Fruit fly (Drosophila melanogaster) whole organism, embryonic: ENCODE data around the gene iav.
A peak's percentile ranks its signal among the peaks of the same experiment; 100 is the strongest.

Source experiments
- ATbp ChIP-seq: fragments of 200-800 bp; sonication (Bioruptor generic); optimal IDR thresholded peaks from 2 replicates; lab custom pipeline; 2017; ENCODE audit warnings: missing biosample characterization, mild to moderate bottlenecking, missing genetic modification characterization, missing genetic modification reagents
- Abd-B ChIP-seq: fragments of 200-800 bp; sonication (Bioruptor generic); optimal IDR thresholded peaks from 2 replicates; lab custom pipeline; 2018; ENCODE audit warnings: missing biosample characterization, mild to moderate bottlenecking, missing genetic modification characterization, moderate library complexity
- Adf1 ChIP-seq: fragments of 200-800 bp; sonication (Bioruptor generic); IDR thresholded peaks from 2 replicates; pipeline ENCODE4 v1.3.6; 2022; ENCODE audit warnings: missing biosample characterization, missing genetic modification characterization
- CG10209 ChIP-seq: fragments of 200-800 bp; sonication (Bioruptor generic); optimal IDR thresholded peaks from 3 replicates; lab custom pipeline; 2017; ENCODE audit warnings: missing biosample characterization, mild to moderate bottlenecking, missing genetic modification characterization, missing genetic modification reagents
- CG12659 ChIP-seq: fragments of 200-800 bp; sonication (Bioruptor generic); optimal IDR thresholded peaks from 3 replicates; lab custom pipeline; 2017; ENCODE audit warnings: mild to moderate bottlenecking, missing biosample characterization, missing genetic modification reagents, missing genetic modification characterization
- CG12769 ChIP-seq: fragments of 200-800 bp; sonication (Bioruptor generic); optimal IDR thresholded peaks from 2 replicates; lab custom pipeline; 2019; ENCODE audit warnings: missing biosample characterization, mild to moderate bottlenecking, missing genetic modification characterization, moderate library complexity
- CG14050 ChIP-seq: fragments of 200-800 bp; sonication (Bioruptor generic); IDR thresholded peaks from 3 replicates; pipeline ENCODE4 v1.3.6; 2022; ENCODE audit warnings: missing biosample characterization, missing genetic modification characterization
- CG16863 ChIP-seq: fragments of 200-800 bp; sonication (Bioruptor generic); optimal IDR thresholded peaks from 3 replicates; lab custom pipeline; 2016; ENCODE audit warnings: missing biosample characterization, missing genetic modification characterization
- CG17385 ChIP-seq: fragments of 200-800 bp; sonication (Bioruptor generic); optimal IDR thresholded peaks from 3 replicates; lab custom pipeline; 2018; ENCODE audit warnings: missing biosample characterization, mild to moderate bottlenecking, missing genetic modification characterization
- CG18764 ChIP-seq: fragments of 200-800 bp; sonication (Bioruptor generic); optimal IDR thresholded peaks from 3 replicates; lab custom pipeline; 2016; ENCODE audit warnings: missing biosample characterization, missing genetic modification characterization
- CG2889 ChIP-seq: fragments of 200-800 bp; sonication (Bioruptor generic); IDR thresholded peaks from 3 replicates; pipeline ENCODE4 v1.3.6; 2022; ENCODE audit warnings: missing biosample characterization, missing genetic modification characterization
- CG32767 ChIP-seq: fragments of 200-800 bp; sonication (Bioruptor generic); IDR thresholded peaks from 2 replicates; pipeline ENCODE4 v1.3.6; 2022; ENCODE audit warnings: missing biosample characterization, missing genetic modification characterization
- CG6813 ChIP-seq: fragments of 200-800 bp; sonication (Bioruptor generic); optimal IDR thresholded peaks from 2 replicates; lab custom pipeline; 2017; ENCODE audit warnings: missing biosample characterization, missing genetic modification characterization, mild to moderate bottlenecking, moderate library complexity, missing genetic modification reagents
- CG7271 ChIP-seq: fragments of 200-800 bp; sonication (Bioruptor generic); optimal IDR thresholded peaks from 2 replicates; lab custom pipeline; 2018; ENCODE audit warnings: missing biosample characterization, mild to moderate bottlenecking, missing genetic modification characterization, moderate library complexity
- CG8478 ChIP-seq: fragments of >200 bp; optimal IDR thresholded peaks from 2 replicates; lab custom pipeline; 2018
- Camta ChIP-seq: fragments of 200-800 bp; sonication (Bioruptor generic); optimal IDR thresholded peaks from 2 replicates; lab custom pipeline; 2016; ENCODE audit warnings: missing biosample characterization, missing genetic modification characterization
- D19B ChIP-seq: fragments of 200-800 bp; sonication (Bioruptor generic); optimal IDR thresholded peaks from 2 replicates; lab custom pipeline; 2017; ENCODE audit warnings: missing biosample characterization, mild to moderate bottlenecking, missing genetic modification characterization
- Dip2 ChIP-seq: fragments of 200-800 bp; sonication (Bioruptor generic); IDR thresholded peaks from 2 replicates; pipeline ENCODE4 v1.3.6; 2022; ENCODE audit warnings: missing biosample characterization, missing genetic modification characterization
- ERR ChIP-seq: fragments of 200-800 bp; sonication (Bioruptor generic); optimal IDR thresholded peaks from 2 replicates; lab custom pipeline; 2016; ENCODE audit warnings: missing biosample characterization, missing genetic modification characterization
- Lhr ChIP-seq: fragments of 200-800 bp; sonication (Bioruptor generic); optimal IDR thresholded peaks from 3 replicates; lab custom pipeline; 2017; ENCODE audit warnings: mild to moderate bottlenecking, missing biosample characterization, missing genetic modification reagents, missing genetic modification characterization
- Lpt ChIP-seq: fragments of >200 bp; optimal IDR thresholded peaks from 2 replicates; lab custom pipeline; 2018; ENCODE audit warnings: missing biosample characterization, missing genetic modification characterization
- MBD-R2 ChIP-seq: fragments of 200-800 bp; sonication (Bioruptor generic); IDR thresholded peaks from 2 replicates; pipeline ENCODE4 v1.3.6; 2022; ENCODE audit warnings: missing biosample characterization, missing genetic modification characterization
- MESR4 ChIP-seq: fragments of 200-800 bp; sonication (Bioruptor generic); optimal IDR thresholded peaks from 2 replicates; lab custom pipeline; 2018; ENCODE audit warnings: missing biosample characterization, mild to moderate bottlenecking, missing genetic modification characterization, moderate library complexity
- Max ChIP-seq: fragments of 200-800 bp; sonication (Bioruptor generic); optimal IDR thresholded peaks from 2 replicates; lab custom pipeline; 2016; ENCODE audit warnings: missing biosample characterization, mild to moderate bottlenecking, missing genetic modification characterization
- Meics ChIP-seq: fragments of 200-800 bp; sonication (Bioruptor generic); optimal IDR thresholded peaks from 2 replicates; lab custom pipeline; 2017; ENCODE audit warnings: missing biosample characterization, mild to moderate bottlenecking, missing genetic modification characterization
- Mrtf ChIP-seq: fragments of 200-800 bp; sonication (Bioruptor generic); IDR thresholded peaks from 3 replicates; pipeline ENCODE4 v1.3.6; 2022; ENCODE audit warnings: missing biosample characterization, missing genetic modification characterization
- NC2β ChIP-seq: fragments of 200-800 bp; sonication (Bioruptor generic); optimal IDR thresholded peaks from 2 replicates; lab custom pipeline; 2016; ENCODE audit warnings: missing biosample characterization, missing genetic modification characterization
- NK7.1 ChIP-seq: fragments of 200-800 bp; sonication (Bioruptor generic); optimal IDR thresholded peaks from 3 replicates; lab custom pipeline; 2016; ENCODE audit warnings: missing biosample characterization, missing genetic modification characterization
- Oaz ChIP-seq: fragments of 200-800 bp; sonication (Bioruptor generic); IDR thresholded peaks from 2 replicates; pipeline ENCODE4 v1.3.6; 2022; ENCODE audit warnings: missing biosample characterization, missing genetic modification characterization
- Rx ChIP-seq: fragments of 200-800 bp; sonication (Bioruptor generic); IDR thresholded peaks from 2 replicates; pipeline ENCODE4 v1.3.6; 2022; ENCODE audit warnings: missing biosample characterization, missing genetic modification characterization
- Side ChIP-seq: fragments of 200-800 bp; sonication (Bioruptor generic); optimal IDR thresholded peaks from 2 replicates; lab custom pipeline; 2016; ENCODE audit warnings: missing biosample characterization, missing genetic modification characterization
- TFAM ChIP-seq: fragments of 200-800 bp; sonication (Bioruptor generic); optimal IDR thresholded peaks from 2 replicates; lab custom pipeline; 2017; ENCODE audit warnings: missing biosample characterization, missing genetic modification characterization, inconsistent platforms
- YL-1 ChIP-seq: fragments of 200-800 bp; sonication (Bioruptor generic); optimal IDR thresholded peaks from 3 replicates; lab custom pipeline; 2017; ENCODE audit warnings: missing biosample characterization, mild to moderate bottlenecking, missing genetic modification characterization
- amos ChIP-seq: fragments of 200-800 bp; sonication (Bioruptor generic); IDR thresholded peaks from 2 replicates; pipeline ENCODE4 v1.3.6; 2022; ENCODE audit warnings: missing biosample characterization, missing genetic modification characterization; ENCODE audit not compliant: partially characterized antibody
- da ChIP-seq: fragments of 200-800 bp; sonication (Bioruptor generic); optimal IDR thresholded peaks from 2 replicates; lab custom pipeline; 2016; ENCODE audit warnings: missing biosample characterization, missing genetic modification characterization
- dati ChIP-seq: fragments of 200-800 bp; sonication (Bioruptor generic); IDR thresholded peaks from 2 replicates; pipeline ENCODE4 v1.3.6; 2022; ENCODE audit warnings: missing biosample characterization, missing genetic modification characterization
- disco-r ChIP-seq: fragments of 200-800 bp; sonication (Bioruptor generic); optimal IDR thresholded peaks from 2 replicates; lab custom pipeline; 2016; ENCODE audit warnings: missing biosample characterization, missing genetic modification characterization
- ems ChIP-seq: fragments of 200-800 bp; sonication (Bioruptor generic); optimal IDR thresholded peaks from 3 replicates; lab custom pipeline; 2016; ENCODE audit warnings: missing biosample characterization, missing genetic modification characterization
- exex ChIP-seq: fragments of 200-800 bp; sonication (Bioruptor generic); optimal IDR thresholded peaks from 4 replicates; lab custom pipeline; 2018; ENCODE audit warnings: missing biosample characterization, mild to moderate bottlenecking, missing genetic modification characterization, moderate library complexity
- fd3F ChIP-seq: fragments of 200-800 bp; sonication (Bioruptor generic); optimal IDR thresholded peaks from 2 replicates; lab custom pipeline; 2018; ENCODE audit warnings: missing biosample characterization, mild to moderate bottlenecking, missing genetic modification characterization, moderate library complexity
- gsb-n ChIP-seq: fragments of 200-800 bp; sonication (Bioruptor generic); optimal IDR thresholded peaks from 3 replicates; lab custom pipeline; 2018; ENCODE audit warnings: missing biosample characterization, mild to moderate bottlenecking, missing genetic modification characterization
- hb ChIP-seq: fragments of 200-800 bp; sonication (Bioruptor generic); IDR thresholded peaks from 3 replicates; pipeline ENCODE4 v1.3.6; 2022; ENCODE audit warnings: missing biosample characterization, missing genetic modification characterization; ENCODE audit not compliant: partially characterized antibody
- jumu ChIP-seq: fragments of 200-800 bp; sonication (Bioruptor generic); optimal IDR thresholded peaks from 3 replicates; lab custom pipeline; 2016; ENCODE audit warnings: missing biosample characterization, missing genetic modification characterization
- onecut ChIP-seq: fragments of 200-800 bp; sonication (Bioruptor generic); IDR thresholded peaks from 2 replicates; pipeline ENCODE4 v1.3.6; 2022; ENCODE audit warnings: missing biosample characterization, missing genetic modification characterization
- sim ChIP-seq: fragments of 200-800 bp; sonication (Bioruptor generic); IDR thresholded peaks from 2 replicates; pipeline ENCODE4 v1.3.6; 2022; ENCODE audit warnings: missing biosample characterization, missing genetic modification characterization
- sqz ChIP-seq: fragments of 200-800 bp; sonication (Bioruptor generic); optimal IDR thresholded peaks from 3 replicates; lab custom pipeline; 2018; ENCODE audit warnings: missing biosample characterization, mild to moderate bottlenecking, missing genetic modification characterization
- sr ChIP-seq: fragments of 200-800 bp; sonication (Bioruptor generic); IDR thresholded peaks from 3 replicates; pipeline ENCODE4 v1.3.6; 2022; ENCODE audit warnings: missing biosample characterization, missing genetic modification characterization
- tx ChIP-seq: fragments of 200-800 bp; sonication (Bioruptor generic); optimal IDR thresholded peaks from 2 replicates; lab custom pipeline; 2016; ENCODE audit warnings: missing biosample characterization, missing genetic modification characterization
- usp ChIP-seq: fragments of >200 bp; optimal IDR thresholded peaks from 2 replicates; lab custom pipeline; 2017; ENCODE audit warnings: missing biosample characterization, missing genetic modification characterization
- vfl ChIP-seq: fragments of 200-800 bp; sonication (Bioruptor generic); optimal IDR thresholded peaks from 2 replicates; lab custom pipeline; 2016; ENCODE audit warnings: missing biosample characterization, missing genetic modification characterization

Gene iav

DNA sequence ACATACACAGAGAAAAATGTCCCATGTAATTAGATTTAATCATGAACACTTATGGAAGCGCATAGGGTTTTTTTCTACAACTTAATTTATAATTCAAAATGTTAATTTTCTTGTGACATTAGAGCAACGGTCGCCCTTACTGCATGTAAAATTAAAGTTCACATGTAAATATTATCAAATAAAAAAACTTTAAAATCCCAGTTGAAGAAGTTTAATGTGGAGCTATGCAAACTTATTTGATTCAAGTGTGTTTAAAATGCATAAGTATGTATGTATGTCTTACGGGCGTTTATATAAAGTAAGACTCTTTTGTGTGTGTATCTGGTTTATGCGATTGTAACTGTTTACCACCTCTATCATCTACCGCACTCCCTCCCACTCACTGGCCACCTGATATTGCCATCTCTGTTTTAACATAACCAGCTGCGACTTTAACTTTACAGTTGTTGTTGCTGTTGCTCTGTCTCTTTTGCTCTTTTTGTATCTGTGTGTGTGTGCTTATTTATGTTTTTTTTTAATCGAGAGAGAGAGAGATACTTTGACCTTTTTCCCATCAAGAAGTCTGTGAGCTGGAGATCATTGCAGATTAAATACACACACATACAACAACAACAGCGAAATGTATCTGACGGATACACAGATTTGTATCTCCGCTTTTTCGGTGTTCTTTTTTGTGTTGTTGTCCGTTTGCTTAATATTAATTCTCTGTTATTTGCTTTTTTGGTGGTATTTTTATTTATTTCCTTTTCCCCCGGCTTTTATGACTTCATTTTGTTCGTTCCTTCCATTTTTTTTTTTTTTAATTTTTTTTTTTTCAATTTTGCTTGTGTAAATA, 41.8 kb downstream of the iav start (continued):
- TF ChIP-seq CG32767 (GFP tag; lab: Robert Waterston, UW) (peak; percentile 83), CG12659 (GFP tag; lab: Kevin White, UChicago) (peak; percentile 96), MESR4 (GFP tag; lab: Kevin White, UChicago) (peak; percentile 15), CG6813 (GFP tag; lab: Kevin White, UChicago) (peak; percentile 61), CG8478 (lab: Kevin White, UChicago) (no peak), fd3F (peak; percentile 91), Adf1 (no peak), hb (GFP tag; lab: Robert Waterston, UW) (no peak), gsb-n (peak; percentile 88), Meics (peak; percentile 75), onecut (GFP tag; lab: Robert Waterston, UW) (peak; percentile 82), Mrtf (GFP tag; lab: Robert Waterston, UW) (0 out of 3 replicates have a peak, but pooled peaks have one; percentile 39), sim (GFP tag; lab: Robert Waterston, UW) (peak; percentile 18; the same call in 1 of the 2 replicates), CG7271 (no peak), TFAM (GFP tag; lab: Kevin White, UChicago) (no peak), CG17385 (GFP tag; lab: Kevin White, UChicago) (peak; percentile 72), sqz (GFP tag; lab: Kevin White, UChicago) (peak; percentile 93), YL-1 (peak; percentile 74), Abd-B (GFP tag; lab: Kevin White, UChicago) (peak; percentile 95), CG10209 (GFP tag; lab: Kevin White, UChicago) (peak; percentile 75), ATbp (GFP tag; lab: Kevin White, UChicago) (peak; percentile 77), tx (GFP tag; lab: Kevin White, UChicago) (peak; percentile 84), Max (GFP tag; lab: Kevin White, UChicago) (peak; percentile 70), NC2β (GFP tag; lab: Kevin White, UChicago) (peak; percentile 61), exex (tag; lab: Kevin White, UChicago) (peak; percentile 4), disco-r (GFP tag; lab: Kevin White, UChicago) (peak; percentile 66), sr (GFP tag; lab: Robert Waterston, UW) (no peak), Lhr (GFP tag; lab: Kevin White, UChicago) (peak; percentile 81), ems (peak; percentile 44), D19B (GFP tag; lab: Kevin White, UChicago) (peak; percentile 52), Side (GFP tag; lab: Kevin White, UChicago) (peak; percentile 60), vfl (GFP tag; lab: Kevin White, UChicago) (peak; percentile 62), dati (no peak), Camta (GFP tag; lab: Kevin White, UChicago) (peak; percentile 84), CG16863 (GFP tag; lab: Kevin White, UChicago) (peak; percentile 75), Lpt (no peak), CG12769 (tag; lab: Kevin White, UChicago) (no peak), jumu (GFP tag; lab: Kevin White, UChicago) (peak; percentile 63), da (GFP tag; lab: Kevin White, UChicago) (peak; percentile 61), MBD-R2 (GFP tag; lab: Robert Waterston, UW) (no peak), usp (no peak), Oaz (no peak; the same call in none of the 2 replicates), Dip2 (GFP tag; lab: Robert Waterston, UW) (no peak), CG2889 (peak; percentile 75), CG14050 (peak; percentile 83), NK7.1 (peak; percentile 54), Rx (GFP tag; lab: Robert Waterston, UW) (peak; percentile 32; the same call in 1 of the 2 replicates), ERR (GFP tag; lab: Kevin White, UChicago) (no peak), amos (GFP tag; lab: Robert Waterston, UW) (no peak), CG18764 (GFP tag; lab: Kevin White, UChicago) (no peak)
